Worm (Caenorhabditis elegans) whole organism, L1 larva: ENCODE results near the gene Y69H2.7.

ENCODE experiments used
- C04F5.9 ChIP-seq: sonication (generic microtip); optimal IDR thresholded peaks from 2 replicates; lab custom pipeline; 2016; ENCODE audit warnings: missing genetic modification characterization, missing compliant biosample characterization
- C16A3.4 ChIP-seq: fragments of 150-350 bp; optimal IDR thresholded peaks from 2 replicates; lab custom pipeline; 2014; ENCODE audit warnings: missing biosample characterization, missing genetic modification characterization
- alr-1 ChIP-seq: fragments of 200-800 bp; sonication (Bioruptor generic); optimal IDR thresholded peaks from 2 replicates; lab custom pipeline; 2018; ENCODE audit warnings: borderline replicate concordance, mild to moderate bottlenecking, missing genetic modification characterization, missing compliant biosample characterization
- aly-2 ChIP-seq: fragments of 150-350 bp; optimal IDR thresholded peaks from 2 replicates; lab custom pipeline; 2014; ENCODE audit warnings: missing biosample characterization, missing genetic modification characterization
- blmp-1 ChIP-seq: fragments of 150-350 bp; optimal IDR thresholded peaks from 2 replicates; lab custom pipeline; 2014; ENCODE audit warnings: missing biosample characterization, missing genetic modification characterization
- ceh-63 ChIP-seq: fragments of 200-800 bp; sonication (Bioruptor generic); optimal IDR thresholded peaks from 2 replicates; lab custom pipeline; 2018; ENCODE audit warnings: mild to moderate bottlenecking, missing genetic modification characterization, missing compliant biosample characterization
- ceh-90 ChIP-seq: sonication (generic microtip); optimal IDR thresholded peaks from 2 replicates; lab custom pipeline; 2016; ENCODE audit warnings: missing genetic modification characterization, missing compliant biosample characterization
- efl-1 ChIP-seq, 4 experiments: fragments of 150-350 bp; optimal IDR thresholded peaks in 3 of 4; peaks in 1 of 4; 1 replicate in 1 of 4; 2 replicates in 3 of 4; lab custom pipeline; 2014; ENCODE audit warnings: missing biosample characterization in 2 of 4, missing genetic modification characterization in 2 of 4, missing genetic modification reagents in 2 of 4
- egl-13 ChIP-seq: sonication (generic microtip); optimal IDR thresholded peaks from 2 replicates; lab custom pipeline; 2016; ENCODE audit warnings: missing genotype, missing genetic modification reagents, missing genetic modification characterization, missing compliant biosample characterization
- egl-27 ChIP-seq, 2 experiments: fragments of 150-350 bp in 1 of 2; sonication (generic microtip); optimal IDR thresholded peaks; 3 replicates each; lab custom pipeline; 2017 to 2018; ENCODE audit warnings: missing biosample characterization in 2 of 2, missing genetic modification characterization in 2 of 2, missing genetic modification reagents in 2 of 2
- elt-2 ChIP-seq: sonication (generic microtip); optimal IDR thresholded peaks from 2 replicates; lab custom pipeline; 2016; ENCODE audit warnings: missing genetic modification characterization, mild to moderate bottlenecking, inconsistent platforms, missing compliant biosample characterization, missing genetic modification reagents
- elt-3 ChIP-seq, 6 experiments: fragments of 150-350 bp in 1 of 6; sonication (generic microtip); optimal IDR thresholded peaks; 2 replicates each; lab custom pipeline; 2017 to 2018; ENCODE audit warnings: missing biosample characterization in 6 of 6, missing genetic modification characterization in 6 of 6, inconsistent platforms in 1 of 6
- fkh-4 ChIP-seq: sonication (generic microtip); optimal IDR thresholded peaks from 2 replicates; lab custom pipeline; 2016; ENCODE audit warnings: missing compliant biosample characterization, missing genetic modification characterization, borderline replicate concordance
- fos-1 ChIP-seq: fragments of 150-350 bp; optimal IDR thresholded peaks from 2 replicates; lab custom pipeline; 2014; ENCODE audit warnings: missing biosample characterization, missing genetic modification characterization
- hlh-17 ChIP-seq: fragments of 200-800 bp; sonication (Bioruptor generic); optimal IDR thresholded peaks from 2 replicates; lab custom pipeline; 2018; ENCODE audit warnings: missing genetic modification characterization, mild to moderate bottlenecking, missing compliant biosample characterization, moderate library complexity, borderline replicate concordance
- lin-13 ChIP-seq: fragments of 150-350 bp; optimal IDR thresholded peaks from 2 replicates; lab custom pipeline; 2014; ENCODE audit warnings: missing biosample characterization, missing genetic modification reagents, missing genetic modification characterization
- lin-15B ChIP-seq: fragments of 150-350 bp; sonication (generic microtip); optimal IDR thresholded peaks from 3 replicates; lab custom pipeline; 2014; ENCODE audit warnings: missing biosample characterization, missing genetic modification characterization
- lin-39 ChIP-seq: fragments of 150-350 bp; optimal IDR thresholded peaks from 2 replicates; lab custom pipeline; 2014; ENCODE audit warnings: missing biosample characterization, missing genetic modification reagents, missing genetic modification characterization
- mdl-1 ChIP-seq, 2 experiments: fragments of 150-350 bp; optimal IDR thresholded peaks; 2 replicates each; lab custom pipeline; 2014 to 2017; ENCODE audit warnings: missing biosample characterization in 2 of 2, missing genetic modification characterization in 2 of 2, inconsistent platforms in 1 of 2
- mef-2 ChIP-seq: fragments of 150-350 bp; optimal IDR thresholded peaks from 2 replicates; lab custom pipeline; 2014; ENCODE audit warnings: missing biosample characterization, missing genetic modification characterization
- nhr-12 ChIP-seq: sonication (generic microtip); optimal IDR thresholded peaks from 2 replicates; lab custom pipeline; 2017; ENCODE audit warnings: missing biosample characterization, missing genetic modification characterization
- nhr-19 ChIP-seq: fragments of 200-800 bp; sonication (Bioruptor generic); conservative IDR thresholded peaks from 2 replicates; pipeline ENCODE4 v1.3.6; 2022; ENCODE audit warnings: missing genetic modification characterization, missing compliant biosample characterization
- nhr-28 ChIP-seq: fragments of 150-350 bp; optimal IDR thresholded peaks from 2 replicates; lab custom pipeline; 2014; ENCODE audit warnings: missing biosample characterization, missing genetic modification characterization
- nhr-71 ChIP-seq: sonication (generic microtip); optimal IDR thresholded peaks from 2 replicates; lab custom pipeline; 2016; ENCODE audit warnings: mild to moderate bottlenecking, missing genetic modification characterization, moderate library complexity, missing compliant biosample characterization
- nhr-76 ChIP-seq: sonication (generic microtip); optimal IDR thresholded peaks from 2 replicates; lab custom pipeline; 2017; ENCODE audit warnings: missing biosample characterization, missing genetic modification characterization
- nhr-90 ChIP-seq: sonication (generic microtip); optimal IDR thresholded peaks from 2 replicates; lab custom pipeline; 2016; ENCODE audit warnings: mild to moderate bottlenecking, missing genetic modification characterization, missing compliant biosample characterization; ENCODE audit not compliant: poor library complexity
- pqm-1 ChIP-seq: sonication (generic microtip); optimal IDR thresholded peaks from 3 replicates; lab custom pipeline; 2017; ENCODE audit warnings: missing biosample characterization, missing genetic modification characterization
- rnt-1 ChIP-seq: sonication (generic microtip); optimal IDR thresholded peaks from 2 replicates; lab custom pipeline; 2016; ENCODE audit warnings: mild to moderate bottlenecking, missing genetic modification characterization, moderate library complexity, missing compliant biosample characterization
- tbx-2 ChIP-seq: sonication (generic microtip); optimal IDR thresholded peaks from 2 replicates; lab custom pipeline; 2016; ENCODE audit warnings: missing genetic modification characterization, missing compliant biosample characterization
- unc-130 ChIP-seq: fragments of 150-350 bp; optimal IDR thresholded peaks from 2 replicates; lab custom pipeline; 2017; ENCODE audit warnings: missing biosample characterization, missing genetic modification characterization, inconsistent platforms
- unc-30 ChIP-seq: sonication (generic microtip); optimal IDR thresholded peaks from 2 replicates; lab custom pipeline; 2017; ENCODE audit warnings: missing biosample characterization, missing genetic modification characterization
- vab-15 ChIP-seq: sonication (generic microtip); optimal IDR thresholded peaks from 2 replicates; lab custom pipeline; 2017; ENCODE audit warnings: missing genotype, mild to moderate bottlenecking, missing genetic modification characterization, missing compliant biosample characterization
- zag-1 ChIP-seq: fragments of 150-350 bp; optimal IDR thresholded peaks from 2 replicates; lab custom pipeline; 2014; ENCODE audit warnings: missing biosample characterization, missing genetic modification characterization
- ztf-11 ChIP-seq, 2 experiments: sonication (generic microtip); optimal IDR thresholded peaks; 2 replicates each; lab custom pipeline; 2016 to 2017; ENCODE audit warnings: missing genetic modification characterization in 2 of 2, missing biosample characterization in 1 of 2, missing compliant biosample characterization in 1 of 2
- ztf-4 ChIP-seq: fragments of 150-350 bp; optimal IDR thresholded peaks from 2 replicates; lab custom pipeline; 2014; ENCODE audit warnings: missing biosample characterization, missing genetic modification characterization

Gene Y69H2.7

ce11 chrV:18689681-18690080 is at the start of gene Y69H2.7, which contains the start of gene ubc-19 (continued):
- no peak for TF ChIP-seq egl-27 (tag; optimal IDR thresholded peaks at IDR 0.05; lab: Kevin White, UChicago)
- TF ChIP-seq mdl-1 (tag; optimal IDR thresholded peaks at IDR 0.05; lab: Kevin White, UChicago) = no peak
- TF ChIP-seq mef-2 (tag; lab: Kevin White, UChicago) = no peak
- TF ChIP-seq nhr-76 (tag; lab: Kevin White, UChicago) = no peak
- TF ChIP-seq zag-1 (tag; lab: Kevin White, UChicago) = no peak
- TF ChIP-seq lin-15B = no peak
- TF ChIP-seq C16A3.4 = no peak
- TF ChIP-seq tbx-2 (tag; lab: Kevin White, UChicago) = no peak
- no peak for TF ChIP-seq pqm-1 (tag; lab: Kevin White, UChicago)
- no peak for TF ChIP-seq fkh-4 (tag; lab: Kevin White, UChicago)
- no peak for TF ChIP-seq ztf-4 (tag; lab: Kevin White, UChicago)
- no peak for TF ChIP-seq fos-1
- peak; percentile 3 to 48 for TF ChIP-seq efl-1 (optimal IDR thresholded peaks at IDR 0.05; lab: Kevin White, UChicago)
- TF ChIP-seq efl-1 (GFP tag; optimal IDR thresholded peaks at IDR 0.05 in 1 of 2; lab: Kevin White, UChicago) = peak; percentile 51 to 95
- no peak for TF ChIP-seq egl-13 (tag; lab: Kevin White, UChicago)
- peak; percentile 45 for TF ChIP-seq nhr-19
- TF ChIP-seq ceh-90 (tag; lab: Kevin White, UChicago) = no peak
- no peak for TF ChIP-seq unc-30 (tag; lab: Kevin White, UChicago)
- no peak for TF ChIP-seq hlh-17 (GFP tag; lab: Kevin White, UChicago)
- no peak for TF ChIP-seq C04F5.9
- no peak for TF ChIP-seq nhr-28 (tag; lab: Kevin White, UChicago)
- no peak for TF ChIP-seq blmp-1
- no peak for TF ChIP-seq vab-15 (tag; lab: Kevin White, UChicago)
- no peak for TF ChIP-seq rnt-1 (tag; lab: Kevin White, UChicago)
- TF ChIP-seq nhr-12 (tag; lab: Kevin White, UChicago) = no peak
- TF ChIP-seq ztf-11 (tag; optimal IDR thresholded peaks at IDR 0.05; lab: Kevin White, UChicago) = no peak
- no peak for TF ChIP-seq elt-3 (tag; optimal IDR thresholded peaks at IDR 0.05; lab: Kevin White, UChicago)
- no peak for TF ChIP-seq ceh-63

- no peak for TF ChIP-seq aly-2 (tag; lab: Kevin White, UChicago)
Measured at ce11 chrV:18644258-18644657, 45.5 kb upstream of the Y69H2.7 start.

ce11 chrV:18650043-18650442 is 39.7 kb upstream of the Y69H2.7 start, which contains the start of gene egas-2:
Gene egas-2 (plus strand): TSS chrV:18650343.
- no peak for TF ChIP-seq efl-1 (optimal IDR thresholded peaks at IDR 0.05; lab: Kevin White, UChicago)
- no peak for TF ChIP-seq efl-1 (GFP tag; optimal IDR thresholded peaks at IDR 0.05 in 1 of 2; lab: Kevin White, UChicago)
- no peak for TF ChIP-seq unc-130 (tag; lab: Kevin White, UChicago)
- TF ChIP-seq nhr-90 (tag; lab: Kevin White, UChicago) = no peak

- TF ChIP-seq blmp-1 = no peak
- TF ChIP-seq efl-1 (optimal IDR thresholded peaks at IDR 0.05; lab: Kevin White, UChicago) = no peak
- TF ChIP-seq efl-1 (GFP tag; optimal IDR thresholded peaks at IDR 0.05 in 1 of 2; lab: Kevin White, UChicago) = no peak
- no peak for TF ChIP-seq nhr-71 (tag; lab: Kevin White, UChicago)
- TF ChIP-seq tbx-2 (tag; lab: Kevin White, UChicago) = no peak
- no peak for TF ChIP-seq nhr-12 (tag; lab: Kevin White, UChicago)
- TF ChIP-seq elt-2 = no peak
- TF ChIP-seq alr-1 (tag; lab: Kevin White, UChicago) = no peak
- TF ChIP-seq lin-13 = no peak
- TF ChIP-seq lin-39 (tag; lab: Kevin White, UChicago) = no peak
- no peak for TF ChIP-seq hlh-17 (GFP tag; lab: Kevin White, UChicago)
- TF ChIP-seq egl-13 (tag; lab: Kevin White, UChicago) = no peak
- no peak for TF ChIP-seq aly-2 (tag; lab: Kevin White, UChicago)
- no peak for TF ChIP-seq zag-1 (tag; lab: Kevin White, UChicago)
- TF ChIP-seq, all 84 proteins: peak for 0
Measured at ce11 chrV:18656363-18656762, 33.4 kb upstream of the Y69H2.7 start.
